Fruit fly (Drosophila melanogaster): ENCODE measurements around the gene CG3213.

The CG3213 gene

DNA sequence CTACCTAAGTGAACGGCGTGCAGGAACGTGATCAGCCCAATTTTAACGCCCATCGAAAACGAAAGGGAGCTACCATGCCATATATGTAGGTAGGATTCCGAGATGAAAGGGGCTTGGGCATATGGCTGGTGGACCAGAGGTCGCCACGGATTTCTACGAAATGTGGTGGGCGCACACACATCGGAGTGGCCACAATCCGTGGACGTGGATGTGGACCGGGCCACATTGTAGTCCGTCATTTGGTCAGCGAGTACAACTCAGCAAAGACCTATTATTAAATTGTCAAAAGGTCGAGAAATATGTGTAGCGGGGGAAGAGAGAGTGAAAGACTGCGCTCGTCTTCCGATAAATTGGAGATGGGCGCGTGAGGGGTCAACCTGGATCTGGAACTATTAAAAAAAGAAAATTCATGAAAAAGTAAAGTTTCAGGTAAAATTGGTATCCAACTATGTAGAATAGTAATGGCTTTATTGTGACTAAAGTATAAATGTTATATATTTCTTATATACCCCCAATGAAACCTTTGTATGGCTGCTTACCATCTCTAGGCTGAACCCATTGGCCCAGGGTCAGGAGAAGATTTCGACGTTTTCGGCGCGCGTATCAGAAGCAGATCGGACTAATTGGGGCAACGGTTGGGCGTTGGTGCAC lies 36.1 kb upstream of the CG3213 start (continued):
- no peak for TF ChIP-seq CG17802 (tag; optimal IDR thresholded peaks at IDR 0.05)
- TF ChIP-seq dmrt11E (tag; optimal IDR thresholded peaks at IDR 0.05): peak; percentile 65
- peak; percentile 54; the same call in 2 of the 3 replicates for TF ChIP-seq CG34422 (GFP tag; IDR thresholded peaks at IDR 0.05)
- TF ChIP-seq CG5245 (GFP tag; optimal IDR thresholded peaks at IDR 0.05): no peak
- TF ChIP-seq CG43689 (GFP tag; IDR thresholded peaks at IDR 0.05): no peak
- 0 out of 3 replicates have a peak, but pooled peaks have one; percentile 20 for TF ChIP-seq ci (GFP tag; IDR thresholded peaks at IDR 0.05)
- no peak for TF ChIP-seq Hmx (GFP tag; optimal IDR thresholded peaks at IDR 0.05)
- TF ChIP-seq CG2678 (tag; optimal IDR thresholded peaks at IDR 0.05): peak; percentile 48
- TF ChIP-seq CG10366 (GFP tag; IDR thresholded peaks at IDR 0.05): no peak; the same call in 1 of the 2 replicates
- TF ChIP-seq row (GFP tag; IDR thresholded peaks at IDR 0.05): peak; percentile 60
- TF ChIP-seq CG12769 (tag; optimal IDR thresholded peaks at IDR 0.05): no peak
- no peak for TF ChIP-seq tna (GFP tag; IDR thresholded peaks at IDR 0.05; ENCODE audit: partially characterized antibody)
- no peak for TF ChIP-seq Meics (GFP tag; optimal IDR thresholded peaks at IDR 0.05)
- peak; percentile 32 for TF ChIP-seq Spps (tag; optimal IDR thresholded peaks at IDR 0.05)
- no peak for TF ChIP-seq Hand (GFP tag; optimal IDR thresholded peaks at IDR 0.05)
- TF ChIP-seq Pdp1 (GFP tag; optimal IDR thresholded peaks at IDR 0.05): no peak
- no peak for TF ChIP-seq luna (GFP tag; optimal IDR thresholded peaks at IDR 0.05)
- TF ChIP-seq phol (tag; optimal IDR thresholded peaks at IDR 0.05): peak; percentile 48
- peak; percentile 60 for TF ChIP-seq Blimp-1 (GFP tag; optimal IDR thresholded peaks at IDR 0.05)
- peak; percentile 57; the same call in 1 of the 3 replicates for TF ChIP-seq H15 (GFP tag; IDR thresholded peaks at IDR 0.05)
- 0 out of 2 replicates have a peak, but pooled peaks have one; percentile 5 for TF ChIP-seq onecut (GFP tag; IDR thresholded peaks at IDR 0.05)
- TF ChIP-seq Hr78 (GFP tag; optimal IDR thresholded peaks at IDR 0.05): peak in 1 of 2 experiments; percentile 88

DNA sequence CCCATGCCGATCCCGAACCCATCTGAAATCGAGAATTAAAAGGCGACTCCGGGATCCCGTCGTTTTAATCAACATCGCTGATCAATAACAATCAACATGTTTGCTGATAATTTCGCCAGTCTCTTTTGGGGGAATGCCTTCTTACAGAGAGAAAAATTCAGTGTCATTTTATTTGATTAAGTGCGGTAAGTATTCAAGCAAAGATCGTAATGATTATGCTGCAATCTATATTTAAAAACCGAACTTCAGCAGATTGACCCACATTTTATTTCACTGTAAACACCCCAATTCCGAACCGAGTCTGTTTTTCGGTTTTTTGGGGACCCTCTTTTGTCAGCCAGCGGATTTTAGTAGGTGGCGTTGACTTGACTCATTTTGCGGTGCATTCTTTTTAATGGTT lies 34.5 kb upstream of the CG3213 start:
- no peak for TF ChIP-seq MTF-1 (GFP tag; optimal IDR thresholded peaks at IDR 0.05; ENCODE audit: borderline replicate concordance)
- TF ChIP-seq lbe (GFP tag; optimal IDR thresholded peaks at IDR 0.05): peak; percentile 10

DNA sequence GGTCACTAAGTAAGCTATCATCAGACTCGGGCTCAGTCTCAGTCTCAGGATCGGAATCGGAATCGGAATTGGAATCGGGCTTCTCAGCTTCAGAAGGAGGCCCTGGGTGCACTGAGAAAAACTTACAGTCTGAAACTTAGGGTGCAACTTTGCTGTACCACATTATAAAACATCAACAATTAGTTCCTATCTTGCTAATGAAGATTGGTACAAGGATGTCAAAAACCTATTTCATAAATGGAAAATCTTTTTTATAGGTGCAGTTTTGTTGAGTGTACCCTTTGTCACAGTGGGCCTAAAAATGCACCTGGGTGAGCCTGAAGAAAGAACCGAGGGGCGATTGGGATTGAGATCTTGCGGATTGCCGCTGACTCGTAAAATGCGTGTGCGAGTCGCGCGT lies 33.3 kb upstream of the CG3213 start:
- TF ChIP-seq Rx (GFP tag; IDR thresholded peaks at IDR 0.05) (peak; percentile 21; the same call in 1 of the 2 replicates), phol (tag; optimal IDR thresholded peaks at IDR 0.05) (peak; percentile 17), prd (optimal IDR thresholded peaks at IDR 0.05) (no peak), prd (GFP tag; IDR thresholded peaks at IDR 0.05) (peak; percentile 72; the same call in 2 of the 3 replicates), gcm (GFP tag; optimal IDR thresholded peaks at IDR 0.05) (no peak), sim (GFP tag; IDR thresholded peaks at IDR 0.05) (no peak), Xrp1 (GFP tag; IDR thresholded peaks at IDR 0.05) (peak; percentile 22; the same call in 1 of the 2 replicates), CG12942 (GFP tag; optimal IDR thresholded peaks at IDR 0.05) (no peak), scrt (GFP tag; optimal IDR thresholded peaks at IDR 0.05) (no peak), Hmr (GFP tag; optimal IDR thresholded peaks at IDR 0.05) (no peak), YL-1 (GFP tag; optimal IDR thresholded peaks at IDR 0.05) (no peak), CG12391 (tag; optimal IDR thresholded peaks at IDR 0.05) (no peak), bcd (GFP tag; optimal IDR thresholded peaks at IDR 0.05) (no peak), bsh (GFP tag; optimal IDR thresholded peaks at IDR 0.05) (peak in 1 of 2 experiments; percentile 13), sens (GFP tag) (peak; percentile 76), CG10267 (tag; optimal IDR thresholded peaks at IDR 0.05) (peak; percentile 4), Chrac-16 (GFP tag; optimal IDR thresholded peaks at IDR 0.05) (peak; percentile 25), CG10959 (GFP tag; IDR thresholded peaks at IDR 0.05) (0 out of 2 replicates have a peak, but pooled peaks have one; percentile 15), CG11723 (GFP tag; optimal IDR thresholded peaks at IDR 0.05) (no peak), CG1603 (tag; optimal IDR thresholded peaks at IDR 0.05) (peak; percentile 38), CG6854 (GFP tag; optimal IDR thresholded peaks at IDR 0.05) (no peak), CG18599 (GFP tag; optimal IDR thresholded peaks at IDR 0.05) (no peak), CG13894 (tag; optimal IDR thresholded peaks at IDR 0.05) (no peak), CG17361 (GFP tag; IDR thresholded peaks at IDR 0.05) (no peak)

All from whole organism, embryonic.